Worm (Caenorhabditis elegans): ENCODE results near the gene droe-8.

DNA sequence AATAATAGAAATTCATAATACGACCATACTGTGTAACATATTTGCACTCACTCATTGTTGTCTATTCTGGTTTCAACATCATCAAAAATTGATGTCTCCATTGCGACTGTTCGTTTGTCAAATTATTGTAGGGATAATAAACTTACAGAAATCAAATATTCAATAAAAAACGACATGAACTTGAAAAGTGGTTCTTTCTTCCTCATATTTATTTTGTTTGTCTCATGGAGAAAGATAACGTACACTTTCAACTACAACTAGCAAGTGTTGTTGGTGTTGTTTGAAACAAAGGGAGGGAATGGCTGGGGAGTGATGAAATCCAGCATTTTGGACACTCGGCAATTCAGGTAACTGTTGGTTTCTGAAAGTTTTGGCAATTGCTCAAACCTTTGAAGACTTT lies 39.6 kb downstream of the droe-8 start, which contains the start of gene B0507.9:
- no peak for TF ChIP-seq nhr-237 (tag; optimal IDR thresholded peaks at IDR 0.05)
- TF ChIP-seq unc-39 (tag; optimal IDR thresholded peaks at IDR 0.05) = no peak
- no peak for TF ChIP-seq nhr-12 (tag; optimal IDR thresholded peaks at IDR 0.05)
- TF ChIP-seq nfya-1 (tag; optimal IDR thresholded peaks at IDR 0.05; ENCODE audit: insufficient read depth) = no peak
- TF ChIP-seq ztf-11 (tag; optimal IDR thresholded peaks at IDR 0.05) = no peak
- TF ChIP-seq jun-1 (tag; optimal IDR thresholded peaks at IDR 0.05) = no peak
- no peak for TF ChIP-seq snpc-4 (tag; optimal IDR thresholded peaks at IDR 0.05)
- TF ChIP-seq ztf-4 (tag; optimal IDR thresholded peaks at IDR 0.05) = no peak
- TF ChIP-seq nhr-43 (tag; optimal IDR thresholded peaks at IDR 0.05; ENCODE audit: poor library complexity, severe bottlenecking) = no peak
- TF ChIP-seq fos-1 (tag; optimal IDR thresholded peaks at IDR 0.05) = no peak

All from whole organism, L3 larva.